Fruit fly (Drosophila melanogaster) S2 (cell line): ENCODE measurements around the gene CG17292.

Experiments used
- CG8478 ChIP-seq: fragments of >200 bp; optimal IDR thresholded peaks from 2 replicates; lab custom pipeline; 2018
- CTCF ChIP-seq, 2 experiments: fragments of >200 bp; optimal IDR thresholded peaks; 2 replicates each; lab custom pipeline; 2018

dm6 chr2L:8325150-8325549 is 45.1 kb upstream of the CG17292 start, which contains the start of gene CG7781:
- no peak for TF ChIP-seq CG8478 (lab: Kevin White, UChicago)
- TF ChIP-seq CTCF (optimal IDR thresholded peaks at IDR 0.05; lab: Kevin White, UChicago), result no peak
